Fruit fly (Drosophila melanogaster) whole organism, pupa: ENCODE measurements around the gene CG10958.

Experiments used
- CG12605 ChIP-seq: fragments of 200-800 bp; sonication (Bioruptor generic); IDR thresholded peaks from 2 replicates; pipeline ENCODE4 v1.3.6; 2022; ENCODE audit warnings: missing biosample characterization, missing genetic modification characterization
- CG13204 ChIP-seq: fragments of 200-800 bp; sonication (Bioruptor generic); optimal IDR thresholded peaks from 2 replicates; lab custom pipeline; 2018; ENCODE audit warnings: missing biosample characterization, mild to moderate bottlenecking, missing genetic modification characterization, moderate library complexity
- CG4496 ChIP-seq: fragments of 200-800 bp; sonication (Bioruptor generic); IDR thresholded peaks from 3 replicates; pipeline ENCODE4 v1.3.6; 2022; ENCODE audit warnings: missing biosample characterization, missing genetic modification characterization
- CG8159 ChIP-seq: fragments of 200-800 bp; sonication (Bioruptor generic); optimal IDR thresholded peaks from 3 replicates; lab custom pipeline; 2018; ENCODE audit warnings: missing biosample characterization, mild to moderate bottlenecking, missing genetic modification characterization, moderate library complexity
- CG9948 ChIP-seq: fragments of 200-800 bp; sonication (Bioruptor generic); optimal IDR thresholded peaks from 2 replicates; lab custom pipeline; 2018; ENCODE audit warnings: missing biosample characterization, mild to moderate bottlenecking, missing genetic modification characterization, moderate library complexity
- EcR ChIP-seq: fragments of 200-800 bp; sonication (Bioruptor generic); optimal IDR thresholded peaks from 3 replicates; lab custom pipeline; 2019; ENCODE audit warnings: missing biosample characterization, missing genetic modification characterization, mild to moderate bottlenecking, moderate library complexity, missing genetic modification reagents
- Pif1A ChIP-seq: fragments of 200-800 bp; sonication (Bioruptor generic); optimal IDR thresholded peaks from 3 replicates; lab custom pipeline; 2016; ENCODE audit warnings: missing biosample characterization, missing genetic modification characterization
- rn ChIP-seq: fragments of 200-800 bp; sonication (Bioruptor generic); IDR thresholded peaks from 2 replicates; pipeline ENCODE4 v1.3.6; 2022; ENCODE audit warnings: missing biosample characterization, missing genetic modification characterization

dm6 chrX:8115717-8116311 lies 16.3 kb upstream of the CG10958 start, which contains the start of gene Gclc:
- TF ChIP-seq Pif1A (GFP tag; lab: Kevin White, UChicago) (peak; percentile 23), CG9948 (tag; lab: Kevin White, UChicago) (no peak), EcR (GFP tag; lab: Kevin White, UChicago) (no peak), CG8159 (tag; lab: Kevin White, UChicago) (no peak), CG12605 (GFP tag; lab: Robert Waterston, UW) (no peak), CG4496 (GFP tag; lab: Robert Waterston, UW) (no peak), rn (GFP tag; lab: Robert Waterston, UW) (no peak), CG13204 (no peak)
